Worm (Caenorhabditis elegans) whole organism, young adult: Measurements from ENCODE around the gene szy-20.
A peak's percentile ranks its signal among the peaks of the same experiment; 100 is the strongest.

Experiments used
- C06A6.2 ChIP-seq: fragments of 200-800 bp; sonication (Bioruptor generic); conservative IDR thresholded peaks from 2 replicates; pipeline ENCODE4 v1.3.6; 2022; ENCODE audit warnings: missing genetic modification characterization, missing compliant biosample characterization
- D2030.7 ChIP-seq: fragments of 200-800 bp; sonication (Bioruptor generic); IDR thresholded peaks from 2 replicates; pipeline ENCODE4 v1.3.6; 2022; ENCODE audit warnings: missing genetic modification reagents, missing genetic modification characterization, missing compliant biosample characterization
- K12H6.12 ChIP-seq: fragments of 200-800 bp; sonication (Bioruptor generic); optimal IDR thresholded peaks from 2 replicates; lab custom pipeline; 2018; ENCODE audit warnings: mild to moderate bottlenecking, missing genetic modification characterization, missing compliant biosample characterization
- Y53G8AR.9 ChIP-seq: fragments of 200-800 bp; sonication (Bioruptor generic); conservative IDR thresholded peaks from 2 replicates; pipeline ENCODE4 v1.3.6; 2022; ENCODE audit warnings: missing genetic modification reagents, missing genetic modification characterization, missing compliant biosample characterization
- Y67H2A.10 ChIP-seq: fragments of 200-800 bp; sonication (Bioruptor generic); conservative IDR thresholded peaks from 2 replicates; pipeline ENCODE4 v1.3.6; 2022; ENCODE audit warnings: missing genetic modification reagents, missing genetic modification characterization, missing compliant biosample characterization
- akir-1 ChIP-seq: fragments of 200-800 bp; sonication (Bioruptor generic); optimal IDR thresholded peaks from 2 replicates; lab custom pipeline; 2018; ENCODE audit warnings: mild to moderate bottlenecking, missing genetic modification characterization, moderate library complexity, missing compliant biosample characterization
- attf-6 ChIP-seq: fragments of 200-800 bp; sonication (Bioruptor generic); IDR thresholded peaks from 2 replicates; pipeline ENCODE4 v1.3.6; 2022; ENCODE audit warnings: missing genetic modification reagents, missing genetic modification characterization, missing compliant biosample characterization
- cebp-1 ChIP-seq, 2 experiments: fragments of 200-800 bp in 1 of 2; sonication (Bioruptor generic) in 1 of 2; sonication (generic microtip) in 1 of 2; IDR thresholded peaks in 1 of 2; optimal IDR thresholded peaks in 1 of 2; 2 replicates each; pipeline versions ENCODE4 v1.3.6 to Lab custom; 2017 to 2022; ENCODE audit warnings: missing compliant biosample characterization in 2 of 2, missing genetic modification characterization in 2 of 2, mild to moderate bottlenecking in 1 of 2, missing genetic modification reagents in 1 of 2, moderate library complexity in 1 of 2
- ceh-100 ChIP-seq: fragments of 200-800 bp; sonication (Bioruptor generic); IDR thresholded peaks from 2 replicates; pipeline ENCODE4 v1.3.6; 2022; ENCODE audit warnings: missing genetic modification reagents, missing genetic modification characterization, missing compliant biosample characterization
- dox-1 ChIP-seq: fragments of 200-800 bp; sonication (Bioruptor generic); IDR thresholded peaks from 2 replicates; pipeline ENCODE4 v1.3.6; 2022; ENCODE audit warnings: missing genetic modification reagents, missing genetic modification characterization, missing compliant biosample characterization
- egl-44 ChIP-seq: fragments of 200-800 bp; sonication (Bioruptor generic); IDR thresholded peaks from 2 replicates; pipeline ENCODE4 v1.3.6; 2022; ENCODE audit warnings: missing genetic modification reagents, missing genetic modification characterization, missing compliant biosample characterization
- ets-4 ChIP-seq: fragments of 200-800 bp; sonication (Bioruptor generic); optimal IDR thresholded peaks from 2 replicates; lab custom pipeline; 2018; ENCODE audit warnings: mild to moderate bottlenecking, missing genetic modification characterization, missing compliant biosample characterization
- fkh-3 ChIP-seq: sonication (generic microtip); optimal IDR thresholded peaks from 2 replicates; lab custom pipeline; 2016; ENCODE audit warnings: mild to moderate bottlenecking, missing genetic modification characterization, missing compliant biosample characterization
- him-1 ChIP-seq: sonication (generic microtip); optimal IDR thresholded peaks from 2 replicates; lab custom pipeline; 2016; ENCODE audit warnings: missing genotype, missing genetic modification reagents, missing genetic modification characterization, missing compliant biosample characterization
- hmg-1.2 ChIP-seq: fragments of 200-800 bp; sonication (Bioruptor generic); IDR thresholded peaks from 2 replicates; pipeline ENCODE4 v1.3.6; 2022; ENCODE audit warnings: missing genetic modification reagents, missing genetic modification characterization, missing compliant biosample characterization
- let-607 ChIP-seq, 2 experiments: fragments of 200-800 bp in 1 of 2; sonication (Bioruptor generic) in 1 of 2; sonication (generic microtip) in 1 of 2; optimal IDR thresholded peaks; 2 replicates each; lab custom pipeline; 2016 to 2018; ENCODE audit warnings: mild to moderate bottlenecking in 2 of 2, missing compliant biosample characterization in 2 of 2, missing genetic modification characterization in 2 of 2, moderate library complexity in 2 of 2, missing genotype in 1 of 2
- lin-35 ChIP-seq, 3 experiments: fragments of 150-350 bp in 2 of 3; sonication (generic microtip) in 1 of 3; optimal IDR thresholded peaks; 2 replicates each; lab custom pipeline; 2014 to 2018; ENCODE audit warnings: missing biosample characterization in 3 of 3, missing genetic modification characterization in 3 of 3, missing genetic modification reagents in 3 of 3
- lin-40 ChIP-seq: sonication (generic microtip); optimal IDR thresholded peaks from 2 replicates; lab custom pipeline; 2016; ENCODE audit warnings: missing genetic modification characterization, mild to moderate bottlenecking, missing compliant biosample characterization, missing genotype, missing genetic modification reagents
- lsl-1 ChIP-seq: fragments of 200-800 bp; sonication (Bioruptor generic); optimal IDR thresholded peaks from 2 replicates; lab custom pipeline; 2018; ENCODE audit warnings: mild to moderate bottlenecking, missing genetic modification characterization, moderate library complexity, missing compliant biosample characterization
- madf-10 ChIP-seq: sonication (generic microtip); optimal IDR thresholded peaks from 2 replicates; lab custom pipeline; 2016; ENCODE audit warnings: mild to moderate bottlenecking, missing genetic modification characterization, missing compliant biosample characterization
- madf-6 ChIP-seq: fragments of 200-800 bp; sonication (Bioruptor generic); IDR thresholded peaks from 2 replicates; pipeline ENCODE4 v1.3.6; 2022; ENCODE audit warnings: missing genetic modification reagents, missing genetic modification characterization, missing compliant biosample characterization
- mcd-1 ChIP-seq: fragments of 200-800 bp; sonication (Bioruptor generic); IDR thresholded peaks from 2 replicates; pipeline ENCODE4 v1.3.6; 2022; ENCODE audit warnings: missing genetic modification reagents, missing genetic modification characterization, missing compliant biosample characterization
- nfyb-1 ChIP-seq: fragments of 200-800 bp; sonication (Bioruptor generic); IDR thresholded peaks from 2 replicates; pipeline ENCODE4 v1.3.6; 2022; ENCODE audit warnings: missing genetic modification reagents, missing genetic modification characterization, missing compliant biosample characterization
- nhr-27 ChIP-seq: fragments of 200-800 bp; sonication (Bioruptor generic); optimal IDR thresholded peaks from 2 replicates; lab custom pipeline; 2018; ENCODE audit warnings: mild to moderate bottlenecking, missing genetic modification characterization, moderate library complexity, missing compliant biosample characterization
- nhr-80 ChIP-seq: sonication (generic microtip); optimal IDR thresholded peaks from 2 replicates; lab custom pipeline; 2016; ENCODE audit warnings: missing genetic modification characterization, missing compliant biosample characterization
- pbrm-1 ChIP-seq: fragments of 200-800 bp; sonication (Bioruptor generic); IDR thresholded peaks from 2 replicates; pipeline ENCODE4 v1.3.6; 2022; ENCODE audit warnings: missing genetic modification reagents, missing genetic modification characterization, missing compliant biosample characterization
- rcor-1 ChIP-seq: fragments of 200-800 bp; sonication (Bioruptor generic); IDR thresholded peaks from 2 replicates; pipeline ENCODE4 v1.3.6; 2022; ENCODE audit warnings: missing genetic modification reagents, missing genetic modification characterization, missing compliant biosample characterization
- sea-2 ChIP-seq: fragments of 200-800 bp; sonication (Bioruptor generic); IDR thresholded peaks from 2 replicates; pipeline ENCODE4 v1.3.6; 2022; ENCODE audit warnings: missing genetic modification characterization, missing compliant biosample characterization
- snpc-1.1 ChIP-seq: sonication (generic microtip); optimal IDR thresholded peaks from 2 replicates; lab custom pipeline; 2017; ENCODE audit warnings: missing genetic modification characterization, mild to moderate bottlenecking, missing compliant biosample characterization, antibody characterized with exemption, moderate library complexity, missing genotype, missing genetic modification reagents; ENCODE audit not compliant: insufficient read depth
- tbp1 ChIP-seq: fragments of 200-800 bp; sonication (Bioruptor generic); optimal IDR thresholded peaks from 2 replicates; lab custom pipeline; 2018; ENCODE audit warnings: mild to moderate bottlenecking, missing genetic modification characterization, missing compliant biosample characterization
- xnd-1 ChIP-seq: sonication (generic microtip); optimal IDR thresholded peaks from 2 replicates; lab custom pipeline; 2016; ENCODE audit warnings: missing genotype, missing genetic modification reagents, missing genetic modification characterization, missing compliant biosample characterization
- zfh-2 ChIP-seq: fragments of 200-800 bp; sonication (Bioruptor generic); conservative IDR thresholded peaks from 2 replicates; pipeline ENCODE4 v1.3.6; 2022; ENCODE audit warnings: missing genetic modification reagents, missing genetic modification characterization, missing compliant biosample characterization
- ztf-25 ChIP-seq: fragments of 200-800 bp; sonication (Bioruptor generic); IDR thresholded peaks from 2 replicates; pipeline ENCODE4 v1.3.6; 2022; ENCODE audit warnings: missing genetic modification reagents, missing genetic modification characterization, missing compliant biosample characterization
- ztf-3 ChIP-seq: fragments of 200-800 bp; sonication (Bioruptor generic); optimal IDR thresholded peaks from 2 replicates; lab custom pipeline; 2018; ENCODE audit warnings: mild to moderate bottlenecking, missing genetic modification characterization, missing compliant biosample characterization

The szy-20 gene

ce11 chrII:8969251-8970183 is at the start of gene szy-20, which contains the start of gene C18E9.5 (continued):
- no peak for TF ChIP-seq attf-6 (GFP tag; lab: Robert Waterston, UW)
- TF ChIP-seq Y67H2A.10 = no peak
- TF ChIP-seq tbp1 (GFP tag; lab: Kevin White, UChicago) = peak; percentile 10
- 0 out of 2 replicates have a peak, but pooled peaks have one; percentile 53 for TF ChIP-seq pbrm-1
- no peak for TF ChIP-seq madf-10 (tag; lab: Kevin White, UChicago)
- peak in 1 of 2 experiments; percentile 23 for TF ChIP-seq let-607 (tag; optimal IDR thresholded peaks at IDR 0.05; lab: Kevin White, UChicago)
- peak; percentile 51 for TF ChIP-seq ceh-100 (GFP tag; lab: Robert Waterston, UW)
- TF ChIP-seq lin-40 (tag; lab: Kevin White, UChicago) = peak; percentile 71
- TF ChIP-seq C06A6.2 = no peak
- TF ChIP-seq akir-1 = no peak
- TF ChIP-seq egl-44 = no peak
- peak; percentile 84 for TF ChIP-seq xnd-1
- TF ChIP-seq nhr-80 (tag; lab: Kevin White, UChicago) = peak; percentile 72
- peak; percentile 47 for TF ChIP-seq hmg-1.2 (GFP tag; lab: Robert Waterston, UW)
- TF ChIP-seq lin-35 (GFP tag; optimal IDR thresholded peaks at IDR 0.05; lab: Kevin White, UChicago) = peak; percentile 28 to 96 (median 73)
- peak; percentile 46 for TF ChIP-seq him-1 (tag; lab: Kevin White, UChicago)
- TF ChIP-seq ets-4 (GFP tag; lab: Kevin White, UChicago) = no peak
- peak; percentile 26 for TF ChIP-seq snpc-1.1
- TF ChIP-seq dox-1 = peak; percentile 71
- no peak for TF ChIP-seq ztf-3 (GFP tag; lab: Kevin White, UChicago)
- TF ChIP-seq K12H6.12 = peak; percentile 47
- TF ChIP-seq madf-6 (GFP tag; lab: Robert Waterston, UW) = peak; percentile 94
- peak; percentile 96 for TF ChIP-seq lsl-1 (GFP tag; lab: Kevin White, UChicago)
- no peak for TF ChIP-seq nhr-27 (tag; lab: Kevin White, UChicago)
- no peak for TF ChIP-seq Y53G8AR.9 (GFP tag; lab: Robert Waterston, UW)

ce11 chrII:9017628-9018027 is 48.5 kb upstream of the szy-20 start:
- TF ChIP-seq zfh-2 (GFP tag; lab: Robert Waterston, UW) (no peak), mcd-1 (GFP tag; lab: Robert Waterston, UW) (no peak), ztf-25 (GFP tag; lab: Robert Waterston, UW) (no peak), egl-44 (no peak), ztf-3 (GFP tag; lab: Kevin White, UChicago) (no peak), nfyb-1 (GFP tag; lab: Robert Waterston, UW) (no peak), rcor-1 (GFP tag; lab: Robert Waterston, UW) (no peak)
- TF ChIP-seq, all 124 proteins: peak for 0

ce11 chrII:9014877-9015505 is 45.9 kb upstream of the szy-20 start:
- TF ChIP-seq sea-2 (GFP tag; lab: Robert Waterston, UW) (no peak), dox-1 (0 out of 2 replicates have a peak, but pooled peaks have one; percentile 9), fkh-3 (tag; lab: Kevin White, UChicago) (no peak), D2030.7 (GFP tag; lab: Robert Waterston, UW) (no peak), cebp-1 (GFP tag; IDR thresholded peaks at IDR 0.05; lab: Robert Waterston, UW) (no peak), cebp-1 (tag; optimal IDR thresholded peaks at IDR 0.05; lab: Kevin White, UChicago) (no peak)
